Worm (Caenorhabditis elegans): Measurements from ENCODE around the gene str-130.

ce11 chrV:8050059-8050677 lies 40.3 kb downstream of the str-130 start:
- TF ChIP-seq ama-1 (optimal IDR thresholded peaks at IDR 0.05) (no peak), lin-13 (GFP tag; optimal IDR thresholded peaks at IDR 0.05) (no peak)
